1 fruit fly cellular context compared by ENCODE assay signal in the genomic region with DNA sequence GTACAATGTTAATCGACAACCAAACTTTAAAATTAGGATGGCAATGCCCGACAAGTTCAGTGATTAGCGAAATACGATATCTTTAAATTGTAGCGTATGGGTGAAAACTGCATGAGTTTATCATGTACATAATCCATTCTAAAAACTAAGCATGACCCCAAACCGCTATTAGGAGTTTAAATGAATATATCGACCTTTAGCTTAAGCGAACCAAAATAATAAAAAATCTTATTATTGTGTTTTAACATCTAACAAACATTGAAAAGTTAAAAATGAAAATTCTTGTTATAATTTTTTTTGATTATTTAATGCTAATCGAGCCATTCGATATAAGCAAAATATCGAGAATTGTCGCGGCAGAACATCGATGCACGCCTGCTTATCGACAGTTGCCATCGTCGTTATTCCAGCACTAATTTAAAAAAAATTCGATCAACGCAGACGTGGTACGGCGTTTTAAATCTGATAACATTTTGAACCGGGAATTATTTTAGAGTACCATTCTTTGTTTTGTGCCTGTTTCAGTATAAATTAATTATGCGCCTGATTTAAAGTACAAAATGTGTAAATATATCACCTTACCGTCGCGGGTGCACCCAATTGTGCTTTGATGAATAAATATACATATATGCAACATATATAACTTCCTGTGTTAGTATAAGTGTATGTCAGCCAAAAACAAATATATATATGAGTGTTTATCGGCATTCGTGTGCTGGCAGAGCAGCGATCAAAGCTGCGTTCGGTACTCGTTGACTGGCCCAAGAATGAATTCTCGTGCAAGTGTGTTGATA.
TF ChIP-seq lines count a peak whose summit lies in the region.

A gene (plus strand): TSS at position 378 of the 794 bp plus-strand sequence.

TF ChIP-seq in whole organism, embryonic, 481 proteins besides CTCF, POLR2A, EP300 and RAD21 (continued from another document and continues in another):
- TF ChIP-seq CG13424 (tag; optimal IDR thresholded peaks at IDR 0.05; lab: Kevin White, UChicago) (no peak), Elba2 (GFP tag; optimal IDR thresholded peaks at IDR 0.05; lab: Kevin White, UChicago) (no peak), repo (GFP tag; optimal IDR thresholded peaks at IDR 0.05; lab: Kevin White, UChicago) (no peak), Dref (GFP tag; IDR thresholded peaks at IDR 0.05; lab: Robert Waterston, UW) (peak; percentile 94), CG10267 (tag; optimal IDR thresholded peaks at IDR 0.05; lab: Kevin White, UChicago) (peak; percentile 44), eve (GFP tag; optimal IDR thresholded peaks at IDR 0.05; lab: Kevin White, UChicago) (peak in 1 of 2 experiments; percentile 56), CG7556 (GFP tag; optimal IDR thresholded peaks at IDR 0.05; lab: Kevin White, UChicago) (no peak), CG7963 (GFP tag; IDR thresholded peaks at IDR 0.05; lab: Robert Waterston, UW; ENCODE audit: partially characterized antibody) (no peak; the same call in none of the 3 replicates), btn (GFP tag; optimal IDR thresholded peaks at IDR 0.05; lab: Kevin White, UChicago) (no peak), CG32532 (GFP tag; IDR thresholded peaks at IDR 0.05; lab: Robert Waterston, UW) (no peak), CG7786 (GFP tag; optimal IDR thresholded peaks at IDR 0.05; lab: Kevin White, UChicago) (no peak), Stat92E (GFP tag; optimal IDR thresholded peaks at IDR 0.05; lab: Kevin White, UChicago) (peak in 1 of 3 experiments; percentile 52), Lim3 (GFP tag; IDR thresholded peaks at IDR 0.05; lab: Robert Waterston, UW) (no peak), Ets97D (GFP tag; optimal IDR thresholded peaks at IDR 0.05; lab: Kevin White, UChicago) (peak; percentile 8), CG6854 (GFP tag; optimal IDR thresholded peaks at IDR 0.05; lab: Kevin White, UChicago) (peak; percentile 45), zen (tag; optimal IDR thresholded peaks at IDR 0.05; lab: Kevin White, UChicago) (no peak), CG11723 (GFP tag; optimal IDR thresholded peaks at IDR 0.05; lab: Kevin White, UChicago) (peak; percentile 6), ttk (GFP tag; IDR thresholded peaks at IDR 0.05; lab: Robert Waterston, UW) (no peak), BtbVII (GFP tag; optimal IDR thresholded peaks at IDR 0.05; lab: Kevin White, UChicago) (peak; percentile 46), CG3163 (GFP tag; optimal IDR thresholded peaks at IDR 0.05; lab: Kevin White, UChicago) (no peak), CG13296 (GFP tag; optimal IDR thresholded peaks at IDR 0.05; lab: Kevin White, UChicago) (peak; percentile 70), HLHmδ (GFP tag; optimal IDR thresholded peaks at IDR 0.05; lab: Kevin White, UChicago) (no peak), CG14860 (GFP tag; IDR thresholded peaks at IDR 0.05; lab: Robert Waterston, UW; ENCODE audit: partially characterized antibody) (peak; percentile 96), Dip2 (GFP tag; IDR thresholded peaks at IDR 0.05; lab: Robert Waterston, UW) (no peak), pho (GFP tag; optimal IDR thresholded peaks at IDR 0.05; lab: Kevin White, UChicago) (no peak), CrebB (tag; optimal IDR thresholded peaks at IDR 0.05; lab: Kevin White, UChicago) (peak; percentile 47), CG34224 (GFP tag; IDR thresholded peaks at IDR 0.05; lab: Robert Waterston, UW; ENCODE audit: partially characterized antibody) (peak; percentile 94), vnd (GFP tag; IDR thresholded peaks at IDR 0.05; lab: Robert Waterston, UW; ENCODE audit: partially characterized antibody) (no peak; the same call in 1 of the 3 replicates), prd (optimal IDR thresholded peaks at IDR 0.05; lab: Kevin White, UChicago) (no peak), prd (GFP tag; IDR thresholded peaks at IDR 0.05; lab: Robert Waterston, UW) (no peak), Antp (GFP tag; optimal IDR thresholded peaks at IDR 0.05; lab: Kevin White, UChicago) (no peak), wor (GFP tag; IDR thresholded peaks at IDR 0.05; lab: Robert Waterston, UW) (no peak), z (GFP tag; IDR thresholded peaks at IDR 0.05; lab: Robert Waterston, UW) (no peak), tup (GFP tag; optimal IDR thresholded peaks at IDR 0.05; lab: Kevin White, UChicago) (no peak), Dfd (GFP tag; optimal IDR thresholded peaks at IDR 0.05; lab: Kevin White, UChicago) (no peak), CG12219 (GFP tag; optimal IDR thresholded peaks at IDR 0.05; lab: Kevin White, UChicago) (no peak), Eip74EF (GFP tag; optimal IDR thresholded peaks at IDR 0.05; lab: Kevin White, UChicago) (peak in 1 of 2 experiments; percentile 57), sug (tag; optimal IDR thresholded peaks at IDR 0.05; lab: Kevin White, UChicago) (peak; percentile 6), dpn (GFP tag; optimal IDR thresholded peaks at IDR 0.05; lab: Kevin White, UChicago) (no peak), Dek (tag; optimal IDR thresholded peaks at IDR 0.05; lab: Kevin White, UChicago) (no peak), gce (GFP tag; IDR thresholded peaks at IDR 0.05; lab: Robert Waterston, UW) (no peak), sd (tag; optimal IDR thresholded peaks at IDR 0.05; lab: Kevin White, UChicago) (peak; percentile 76), h (optimal IDR thresholded peaks at IDR 0.05; lab: Kevin White, UChicago) (no peak), CG11560 (tag; IDR thresholded peaks at IDR 0.05; lab: Robert Waterston, UW) (peak; percentile 98; the same call in 2 of the 3 replicates), CG4360 (GFP tag; IDR thresholded peaks at IDR 0.05; lab: Robert Waterston, UW) (no peak), CG43689 (GFP tag; IDR thresholded peaks at IDR 0.05; lab: Robert Waterston, UW) (no peak), knrl (GFP tag; IDR thresholded peaks at IDR 0.05; lab: Robert Waterston, UW; ENCODE audit: partially characterized antibody) (no peak; the same call in 2 of the 3 replicates), gsb-n (tag; optimal IDR thresholded peaks at IDR 0.05; lab: Kevin White, UChicago) (no peak), cwo (GFP tag; optimal IDR thresholded peaks at IDR 0.05; lab: Kevin White, UChicago) (peak; percentile 33), nom (GFP tag; optimal IDR thresholded peaks at IDR 0.05; lab: Kevin White, UChicago) (peak; percentile 64), trem (tag; optimal IDR thresholded peaks at IDR 0.05; lab: Kevin White, UChicago) (peak; percentile 77), Meics (GFP tag; optimal IDR thresholded peaks at IDR 0.05; lab: Kevin White, UChicago) (peak; percentile 84), unc-4 (GFP tag; IDR thresholded peaks at IDR 0.05; lab: Robert Waterston, UW; ENCODE audit: partially characterized antibody) (peak; percentile 82), CG17359 (tag; optimal IDR thresholded peaks at IDR 0.05; lab: Kevin White, UChicago) (no peak), croc (GFP tag; conservative IDR thresholded peaks at IDR 0.05; lab: Robert Waterston, UW) (no peak), sisA (GFP tag; IDR thresholded peaks at IDR 0.05; lab: Robert Waterston, UW) (no peak), CG11093 (GFP tag; IDR thresholded peaks at IDR 0.05; lab: Robert Waterston, UW) (no peak), lbe (GFP tag; optimal IDR thresholded peaks at IDR 0.05; lab: Kevin White, UChicago) (peak; percentile 58), fd3F (GFP tag; optimal IDR thresholded peaks at IDR 0.05; lab: Kevin White, UChicago) (no peak), CG31224 (GFP tag; IDR thresholded peaks at IDR 0.05; lab: Robert Waterston, UW) (no peak), Dll (GFP tag; IDR thresholded peaks at IDR 0.05; lab: Robert Waterston, UW; ENCODE audit: partially characterized antibody) (peak; percentile 91), CG6272 (GFP tag; IDR thresholded peaks at IDR 0.05; lab: Robert Waterston, UW) (no peak), amos (GFP tag; IDR thresholded peaks at IDR 0.05; lab: Robert Waterston, UW; ENCODE audit: partially characterized antibody) (peak; percentile 86; the same call in 1 of the 2 replicates), CG18476 (GFP tag; optimal IDR thresholded peaks at IDR 0.05; lab: Kevin White, UChicago) (no peak), Opbp (GFP tag; IDR thresholded peaks at IDR 0.05; lab: Robert Waterston, UW; ENCODE audit: partially characterized antibody) (peak; percentile 83; the same call in 2 of the 3 replicates), CG2199 (GFP tag; IDR thresholded peaks at IDR 0.05; lab: Robert Waterston, UW) (0 out of 3 replicates have a peak, but pooled peaks have one; percentile 5), sna (GFP tag; IDR thresholded peaks at IDR 0.05; lab: Robert Waterston, UW; ENCODE audit: partially characterized antibody) (peak; percentile 92), ems (GFP tag; optimal IDR thresholded peaks at IDR 0.05; lab: Kevin White, UChicago) (peak; percentile 39), Hr3 (GFP tag; optimal IDR thresholded peaks at IDR 0.05; lab: Kevin White, UChicago) (no peak), nau (GFP tag; optimal IDR thresholded peaks at IDR 0.05; lab: Kevin White, UChicago) (no peak), CG17568 (GFP tag; optimal IDR thresholded peaks at IDR 0.05; lab: Kevin White, UChicago) (peak; percentile 43), tll (GFP tag; optimal IDR thresholded peaks at IDR 0.05; lab: Kevin White, UChicago) (no peak), lab (GFP tag; optimal IDR thresholded peaks at IDR 0.05; lab: Kevin White, UChicago) (no peak), CG12659 (GFP tag; optimal IDR thresholded peaks at IDR 0.05; lab: Kevin White, UChicago) (peak; percentile 64), E2f2 (GFP tag; IDR thresholded peaks at IDR 0.05; lab: Robert Waterston, UW) (peak; percentile 63), CG34376 (GFP tag; optimal IDR thresholded peaks at IDR 0.05; lab: Kevin White, UChicago) (peak; percentile 94), CG6791 (GFP tag; IDR thresholded peaks at IDR 0.05; lab: Robert Waterston, UW; ENCODE audit: partially characterized antibody) (peak; percentile 96; the same call in 2 of the 3 replicates), pzg (GFP tag; optimal IDR thresholded peaks at IDR 0.05; lab: Kevin White, UChicago) (peak; percentile 40), slp2 (GFP tag; optimal IDR thresholded peaks at IDR 0.05; lab: Kevin White, UChicago) (no peak), Dp (GFP tag; optimal IDR thresholded peaks at IDR 0.05; lab: Kevin White, UChicago) (peak; percentile 47), odd (GFP tag; optimal IDR thresholded peaks at IDR 0.05; lab: Kevin White, UChicago) (peak; percentile 45), CG1792 (GFP tag; optimal IDR thresholded peaks at IDR 0.05; lab: Kevin White, UChicago) (no peak), wdn (GFP tag; IDR thresholded peaks at IDR 0.05; lab: Robert Waterston, UW) (no peak), twi (tag; optimal IDR thresholded peaks at IDR 0.05; lab: Kevin White, UChicago) (no peak), hbn (GFP tag; IDR thresholded peaks at IDR 0.05; lab: Robert Waterston, UW; ENCODE audit: partially characterized antibody) (peak; percentile 91), CG5245 (GFP tag; optimal IDR thresholded peaks at IDR 0.05; lab: Kevin White, UChicago) (no peak), caup (GFP tag; optimal IDR thresholded peaks at IDR 0.05; lab: Kevin White, UChicago; ENCODE audit: severe bottlenecking) (peak; percentile 3), Taf1 (GFP tag; IDR thresholded peaks at IDR 0.05; lab: Robert Waterston, UW) (no peak), CG11696 (GFP tag; IDR thresholded peaks at IDR 0.05; lab: Robert Waterston, UW) (no peak), CG33557 (GFP tag; optimal IDR thresholded peaks at IDR 0.05; lab: Kevin White, UChicago) (no peak), D19A (tag; optimal IDR thresholded peaks at IDR 0.05; lab: Kevin White, UChicago) (peak; percentile 16), ci (GFP tag; IDR thresholded peaks at IDR 0.05; lab: Robert Waterston, UW) (no peak), CG7745 (tag; optimal IDR thresholded peaks at IDR 0.05; lab: Kevin White, UChicago) (peak; percentile 20), CG12391 (tag; optimal IDR thresholded peaks at IDR 0.05; lab: Kevin White, UChicago) (peak; percentile 31), Ada2b (GFP tag; IDR thresholded peaks at IDR 0.05; lab: Robert Waterston, UW) (no peak), Max (GFP tag; optimal IDR thresholded peaks at IDR 0.05; lab: Kevin White, UChicago) (peak; percentile 45), ara (GFP tag; IDR thresholded peaks at IDR 0.05; lab: Robert Waterston, UW) (no peak), tap (tag; optimal IDR thresholded peaks at IDR 0.05; lab: Kevin White, UChicago) (peak; percentile 0), pita (GFP tag; optimal IDR thresholded peaks at IDR 0.05; lab: Kevin White, UChicago) (peak; percentile 83), ap (GFP tag; IDR thresholded peaks at IDR 0.05; lab: Robert Waterston, UW) (no peak), Nf-YB (GFP tag; optimal IDR thresholded peaks at IDR 0.05; lab: Kevin White, UChicago) (no peak), CG16813 (GFP tag; IDR thresholded peaks at IDR 0.05; lab: Robert Waterston, UW; ENCODE audit: partially characterized antibody) (peak; percentile 87; the same call in 2 of the 3 replicates), peb (GFP tag; IDR thresholded peaks at IDR 0.05; lab: Robert Waterston, UW) (no peak), CG13287 (GFP tag; IDR thresholded peaks at IDR 0.05; lab: Robert Waterston, UW; ENCODE audit: partially characterized antibody) (peak; percentile 85), CG1233 (GFP tag; optimal IDR thresholded peaks at IDR 0.05; lab: Kevin White, UChicago) (no peak), Vsx1 (GFP tag; optimal IDR thresholded peaks at IDR 0.05; lab: Kevin White, UChicago) (peak; percentile 23), stwl (tag; optimal IDR thresholded peaks at IDR 0.05; lab: Kevin White, UChicago) (peak; percentile 68), BEAF-32 (GFP tag; optimal IDR thresholded peaks at IDR 0.05; lab: Kevin White, UChicago) (peak; percentile 78), lola (GFP tag; optimal IDR thresholded peaks at IDR 0.05; lab: Kevin White, UChicago) (no peak), HmgD (GFP tag; optimal IDR thresholded peaks at IDR 0.05; lab: Kevin White, UChicago) (no peak), YL-1 (GFP tag; optimal IDR thresholded peaks at IDR 0.05; lab: Kevin White, UChicago) (peak; percentile 67), Pdp1 (GFP tag; optimal IDR thresholded peaks at IDR 0.05; lab: Kevin White, UChicago) (peak in 1 of 2 experiments; percentile 66), nerfin-2 (GFP tag; IDR thresholded peaks at IDR 0.05; lab: Robert Waterston, UW; ENCODE audit: partially characterized antibody) (peak; percentile 95; the same call in 1 of the 2 replicates), bsh (GFP tag; optimal IDR thresholded peaks at IDR 0.05; lab: Kevin White, UChicago) (peak in 1 of 2 experiments; percentile 55), Fer1 (GFP tag; optimal IDR thresholded peaks at IDR 0.05; lab: Kevin White, UChicago) (peak; percentile 56), sqz (GFP tag; optimal IDR thresholded peaks at IDR 0.05; lab: Kevin White, UChicago) (peak; percentile 99), CG1832 (GFP tag; optimal IDR thresholded peaks at IDR 0.05; lab: Kevin White, UChicago) (no peak), trh (GFP tag; optimal IDR thresholded peaks at IDR 0.05; lab: Kevin White, UChicago) (no peak), CG10431 (GFP tag; optimal IDR thresholded peaks at IDR 0.05; lab: Kevin White, UChicago) (no peak), sens (GFP tag; lab: Kevin White, UChicago) (peak; percentile 75)
